Fruit fly (Drosophila melanogaster) whole organism, pupa: ENCODE data around the gene eas.

Experiments
- CG15710 ChIP-seq: fragments of 200-800 bp; sonication (Bioruptor generic); optimal IDR thresholded peaks from 2 replicates; lab custom pipeline; 2018; ENCODE audit warnings: missing biosample characterization, mild to moderate bottlenecking, missing genetic modification characterization, moderate library complexity
- CG32121 ChIP-seq: fragments of 200-800 bp; sonication (Bioruptor generic); IDR thresholded peaks from 2 replicates; pipeline ENCODE4 v1.3.6; 2022; ENCODE audit warnings: missing biosample characterization, missing genetic modification characterization
- CG34367 ChIP-seq: fragments of 200-800 bp; sonication (Bioruptor generic); optimal IDR thresholded peaks from 2 replicates; lab custom pipeline; 2018; ENCODE audit warnings: missing biosample characterization, mild to moderate bottlenecking, missing genetic modification characterization
- CG8159 ChIP-seq: fragments of 200-800 bp; sonication (Bioruptor generic); optimal IDR thresholded peaks from 3 replicates; lab custom pipeline; 2018; ENCODE audit warnings: missing biosample characterization, mild to moderate bottlenecking, missing genetic modification characterization, moderate library complexity
- D1 ChIP-seq: fragments of 200-800 bp; sonication (Bioruptor generic); optimal IDR thresholded peaks from 2 replicates; lab custom pipeline; 2018; ENCODE audit warnings: missing biosample characterization, mild to moderate bottlenecking, missing genetic modification characterization, moderate library complexity
- Pif1B ChIP-seq: fragments of 200-800 bp; sonication (Bioruptor generic); optimal IDR thresholded peaks from 3 replicates; lab custom pipeline; 2016; ENCODE audit warnings: missing biosample characterization, missing genetic modification characterization
- Snoo ChIP-seq: fragments of 200-800 bp; sonication (Bioruptor generic); optimal IDR thresholded peaks from 3 replicates; lab custom pipeline; 2017; ENCODE audit warnings: missing biosample characterization, mild to moderate bottlenecking, missing genetic modification characterization, inconsistent platforms
- fd96Ca ChIP-seq: fragments of 200-800 bp; sonication (Bioruptor generic); IDR thresholded peaks from 3 replicates; pipeline ENCODE4 v1.3.6; 2022; ENCODE audit warnings: missing biosample characterization, missing genetic modification characterization

- TF ChIP-seq CG15710 (tag; lab: Kevin White, UChicago), result peak; percentile 90
- TF ChIP-seq Snoo, result peak; percentile 78
- TF ChIP-seq Pif1B (GFP tag; lab: Kevin White, UChicago), result peak; percentile 83
- TF ChIP-seq D1 (tag; lab: Kevin White, UChicago), result peak; percentile 22
- TF ChIP-seq CG34367 (tag; lab: Kevin White, UChicago), result peak; percentile 88
- TF ChIP-seq fd96Ca (GFP tag; lab: Robert Waterston, UW), result peak; percentile 92
- TF ChIP-seq CG8159 (tag; lab: Kevin White, UChicago), result peak; percentile 87
- TF ChIP-seq CG32121 (GFP tag; lab: Robert Waterston, UW), result peak; percentile 79
These were observed 655 bp downstream of the eas start for dm6 chrX:16278783-16279182.
